Worm (Caenorhabditis elegans) whole organism, young adult: ENCODE data around the gene prp-19.
A peak's percentile ranks its signal among the peaks of the same experiment; 100 is the strongest.

Experiments used
- B0019.2 ChIP-seq: fragments of 200-800 bp; sonication (Bioruptor generic); conservative IDR thresholded peaks from 2 replicates; pipeline ENCODE4 v1.3.6; 2022; ENCODE audit warnings: missing genetic modification reagents, missing genetic modification characterization, missing compliant biosample characterization
- B0035.1 ChIP-seq: sonication (generic microtip); optimal IDR thresholded peaks from 2 replicates; lab custom pipeline; 2016; ENCODE audit warnings: missing genetic modification characterization, mild to moderate bottlenecking, missing compliant biosample characterization, missing genotype, missing genetic modification reagents
- B0261.1 ChIP-seq: sonication (generic microtip); optimal IDR thresholded peaks from 2 replicates; lab custom pipeline; 2016; ENCODE audit warnings: mild to moderate bottlenecking, missing genetic modification characterization, moderate library complexity, missing compliant biosample characterization
- C06A6.2 ChIP-seq: fragments of 200-800 bp; sonication (Bioruptor generic); conservative IDR thresholded peaks from 2 replicates; pipeline ENCODE4 v1.3.6; 2022; ENCODE audit warnings: missing genetic modification characterization, missing compliant biosample characterization
- D2030.7 ChIP-seq: fragments of 200-800 bp; sonication (Bioruptor generic); IDR thresholded peaks from 2 replicates; pipeline ENCODE4 v1.3.6; 2022; ENCODE audit warnings: missing genetic modification reagents, missing genetic modification characterization, missing compliant biosample characterization
- F23B12.7 ChIP-seq: sonication (generic microtip); optimal IDR thresholded peaks from 2 replicates; lab custom pipeline; 2017; ENCODE audit warnings: missing genetic modification characterization, mild to moderate bottlenecking, missing compliant biosample characterization, antibody characterized with exemption, moderate library complexity; ENCODE audit not compliant: insufficient read depth
- F33H1.4 ChIP-seq: fragments of 200-800 bp; sonication (Bioruptor generic); IDR thresholded peaks from 2 replicates; pipeline ENCODE4 v1.3.6; 2022; ENCODE audit warnings: missing genetic modification reagents, missing genetic modification characterization, missing compliant biosample characterization
- F57C9.4 ChIP-seq: sonication (generic microtip); optimal IDR thresholded peaks from 2 replicates; lab custom pipeline; 2017; ENCODE audit warnings: mild to moderate bottlenecking, missing genetic modification characterization, missing compliant biosample characterization
- K11D2.4 ChIP-seq: fragments of 200-800 bp; sonication (Bioruptor generic); IDR thresholded peaks from 2 replicates; pipeline ENCODE4 v1.3.6; 2022; ENCODE audit warnings: missing genetic modification reagents, missing genetic modification characterization, missing compliant biosample characterization
- T07F8.4 ChIP-seq: sonication (generic microtip); optimal IDR thresholded peaks from 2 replicates; lab custom pipeline; 2016; ENCODE audit warnings: mild to moderate bottlenecking, missing genetic modification characterization, moderate library complexity, missing compliant biosample characterization
- ZK185.1 ChIP-seq: sonication (generic microtip); optimal IDR thresholded peaks from 2 replicates; lab custom pipeline; 2016; ENCODE audit warnings: mild to moderate bottlenecking, missing genetic modification characterization, missing compliant biosample characterization; ENCODE audit not compliant: poor library complexity, severe bottlenecking
- atf-7 ChIP-seq: sonication (generic microtip); optimal IDR thresholded peaks from 2 replicates; lab custom pipeline; 2017; ENCODE audit warnings: mild to moderate bottlenecking, missing genetic modification characterization, missing compliant biosample characterization
- athp-1 ChIP-seq: sonication (generic microtip); optimal IDR thresholded peaks from 2 replicates; lab custom pipeline; 2017; ENCODE audit warnings: mild to moderate bottlenecking, missing genetic modification characterization, missing compliant biosample characterization
- bed-2 ChIP-seq: fragments of 200-800 bp; sonication (Bioruptor generic); IDR thresholded peaks from 2 replicates; pipeline ENCODE4 v1.3.6; 2022; ENCODE audit warnings: missing genetic modification reagents, missing genetic modification characterization, missing compliant biosample characterization
- cebp-2 ChIP-seq: fragments of 200-800 bp; sonication (Bioruptor generic); IDR thresholded peaks from 2 replicates; pipeline ENCODE4 v1.3.6; 2022; ENCODE audit warnings: missing genetic modification characterization, missing compliant biosample characterization
- ceh-91 ChIP-seq: fragments of 200-800 bp; sonication (Bioruptor generic); IDR thresholded peaks from 2 replicates; pipeline ENCODE4 v1.3.6; 2022; ENCODE audit warnings: missing genetic modification reagents, missing genetic modification characterization, missing compliant biosample characterization
- die-1 ChIP-seq: sonication (generic microtip); optimal IDR thresholded peaks from 2 replicates; lab custom pipeline; 2016; ENCODE audit warnings: missing genotype, mild to moderate bottlenecking, missing genetic modification characterization, missing compliant biosample characterization
- dox-1 ChIP-seq: fragments of 200-800 bp; sonication (Bioruptor generic); IDR thresholded peaks from 2 replicates; pipeline ENCODE4 v1.3.6; 2022; ENCODE audit warnings: missing genetic modification reagents, missing genetic modification characterization, missing compliant biosample characterization
- egl-44 ChIP-seq: fragments of 200-800 bp; sonication (Bioruptor generic); IDR thresholded peaks from 2 replicates; pipeline ENCODE4 v1.3.6; 2022; ENCODE audit warnings: missing genetic modification reagents, missing genetic modification characterization, missing compliant biosample characterization
- fkh-3 ChIP-seq: sonication (generic microtip); optimal IDR thresholded peaks from 2 replicates; lab custom pipeline; 2016; ENCODE audit warnings: mild to moderate bottlenecking, missing genetic modification characterization, missing compliant biosample characterization
- him-1 ChIP-seq: sonication (generic microtip); optimal IDR thresholded peaks from 2 replicates; lab custom pipeline; 2016; ENCODE audit warnings: missing genotype, missing genetic modification reagents, missing genetic modification characterization, missing compliant biosample characterization
- hmg-1.2 ChIP-seq: fragments of 200-800 bp; sonication (Bioruptor generic); IDR thresholded peaks from 2 replicates; pipeline ENCODE4 v1.3.6; 2022; ENCODE audit warnings: missing genetic modification reagents, missing genetic modification characterization, missing compliant biosample characterization
- hrde-1 ChIP-seq: sonication (generic microtip); optimal IDR thresholded peaks from 2 replicates; lab custom pipeline; 2016; ENCODE audit warnings: missing genetic modification characterization, mild to moderate bottlenecking, missing compliant biosample characterization, moderate library complexity, missing genotype, missing genetic modification reagents, borderline replicate concordance
- lag-1 ChIP-seq: fragments of 200-800 bp; sonication (Bioruptor generic); IDR thresholded peaks from 2 replicates; pipeline ENCODE4 v1.3.6; 2022; ENCODE audit warnings: missing genetic modification reagents, missing genetic modification characterization, missing compliant biosample characterization
- lin-40 ChIP-seq: sonication (generic microtip); optimal IDR thresholded peaks from 2 replicates; lab custom pipeline; 2016; ENCODE audit warnings: missing genetic modification characterization, mild to moderate bottlenecking, missing compliant biosample characterization, missing genotype, missing genetic modification reagents
- lin-54 ChIP-seq: fragments of 200-800 bp; sonication (Bioruptor generic); optimal IDR thresholded peaks from 2 replicates; lab custom pipeline; 2018; ENCODE audit warnings: mild to moderate bottlenecking, missing genetic modification characterization, missing compliant biosample characterization
- lsl-1 ChIP-seq: fragments of 200-800 bp; sonication (Bioruptor generic); optimal IDR thresholded peaks from 2 replicates; lab custom pipeline; 2018; ENCODE audit warnings: mild to moderate bottlenecking, missing genetic modification characterization, moderate library complexity, missing compliant biosample characterization
- madf-6 ChIP-seq: fragments of 200-800 bp; sonication (Bioruptor generic); IDR thresholded peaks from 2 replicates; pipeline ENCODE4 v1.3.6; 2022; ENCODE audit warnings: missing genetic modification reagents, missing genetic modification characterization, missing compliant biosample characterization
- madf-8 ChIP-seq: fragments of 200-800 bp; sonication (Bioruptor generic); conservative IDR thresholded peaks from 2 replicates; pipeline ENCODE4 v1.3.6; 2022; ENCODE audit warnings: missing genetic modification reagents, missing genetic modification characterization, missing compliant biosample characterization
- nhr-120 ChIP-seq: fragments of 200-800 bp; sonication (Bioruptor generic); IDR thresholded peaks from 2 replicates; pipeline ENCODE4 v1.3.6; 2022; ENCODE audit warnings: missing genetic modification characterization, missing compliant biosample characterization
- nhr-90 ChIP-seq: sonication (generic microtip); optimal IDR thresholded peaks from 2 replicates; lab custom pipeline; 2016; ENCODE audit warnings: missing genotype, mild to moderate bottlenecking, missing genetic modification characterization, missing compliant biosample characterization
- rec-8 ChIP-seq, 2 experiments: sonication (generic microtip); optimal IDR thresholded peaks; 2 replicates each; lab custom pipeline; 2016; ENCODE audit warnings: mild to moderate bottlenecking in 2 of 2, missing genetic modification characterization in 2 of 2, missing genetic modification reagents in 2 of 2, missing genotype in 2 of 2, missing biosample characterization in 1 of 2, missing compliant biosample characterization in 1 of 2, moderate library complexity in 1 of 2
- rpc-1 ChIP-seq, 2 experiments: fragments of 150-350 bp in 1 of 2; sonication (generic microtip) in 1 of 2; optimal IDR thresholded peaks; 2 replicates each; lab custom pipeline; 2014 to 2018; ENCODE audit warnings: missing biosample characterization in 1 of 2, missing genetic modification characterization in 1 of 2, missing genetic modification reagents in 1 of 2, missing genotype in 1 of 2
- snpc-1.1 ChIP-seq: sonication (generic microtip); optimal IDR thresholded peaks from 2 replicates; lab custom pipeline; 2017; ENCODE audit warnings: missing genetic modification characterization, mild to moderate bottlenecking, missing compliant biosample characterization, antibody characterized with exemption, moderate library complexity, missing genotype, missing genetic modification reagents; ENCODE audit not compliant: insufficient read depth
- snpc-1.3 ChIP-seq: sonication (generic microtip); optimal IDR thresholded peaks from 2 replicates; lab custom pipeline; 2017; ENCODE audit warnings: missing genetic modification characterization, mild to moderate bottlenecking, missing compliant biosample characterization, antibody characterized with exemption, moderate library complexity, missing genotype, missing genetic modification reagents; ENCODE audit not compliant: insufficient read depth
- somi-1 ChIP-seq: fragments of 200-800 bp; sonication (Bioruptor generic); optimal IDR thresholded peaks from 2 replicates; lab custom pipeline; 2018; ENCODE audit warnings: mild to moderate bottlenecking, missing genetic modification characterization, missing compliant biosample characterization
- tbp1 ChIP-seq: fragments of 200-800 bp; sonication (Bioruptor generic); optimal IDR thresholded peaks from 2 replicates; lab custom pipeline; 2018; ENCODE audit warnings: mild to moderate bottlenecking, missing genetic modification characterization, missing compliant biosample characterization
- tlf-1 ChIP-seq: fragments of 200-800 bp; sonication (Bioruptor generic); optimal IDR thresholded peaks from 2 replicates; lab custom pipeline; 2018; ENCODE audit warnings: mild to moderate bottlenecking, missing genetic modification characterization, missing compliant biosample characterization
- unc-130 ChIP-seq: sonication (generic microtip); optimal IDR thresholded peaks from 2 replicates; lab custom pipeline; 2016; ENCODE audit warnings: missing genetic modification reagents, missing genetic modification characterization, missing compliant biosample characterization
- unc-62 ChIP-seq: fragments of 150-350 bp; optimal IDR thresholded peaks from 2 replicates; lab custom pipeline; 2014; ENCODE audit warnings: missing biosample characterization, missing genetic modification reagents, missing genetic modification characterization
- xnd-1 ChIP-seq: sonication (generic microtip); optimal IDR thresholded peaks from 2 replicates; lab custom pipeline; 2016; ENCODE audit warnings: missing genotype, missing genetic modification reagents, missing genetic modification characterization, missing compliant biosample characterization
- ztf-28 ChIP-seq: fragments of 200-800 bp; sonication (Bioruptor generic); IDR thresholded peaks from 2 replicates; pipeline ENCODE4 v1.3.6; 2022; ENCODE audit warnings: missing genetic modification reagents, missing genetic modification characterization, missing compliant biosample characterization

The prp-19 gene

ce11 chrIII:5211137-5211648, 39.3 kb upstream of the prp-19 start (continued):
- TF ChIP-seq die-1 (tag; lab: Kevin White, UChicago), result peak; percentile 80
- TF ChIP-seq lin-40 (tag; lab: Kevin White, UChicago), result peak; percentile 72
- peak; percentile 70 for TF ChIP-seq rpc-1 (optimal IDR thresholded peaks at IDR 0.05; lab: Kevin White, UChicago)
- peak; percentile 68 for TF ChIP-seq rpc-1 (tag; optimal IDR thresholded peaks at IDR 0.05; lab: Kevin White, UChicago)
- peak; percentile 78 for TF ChIP-seq him-1 (tag; lab: Kevin White, UChicago)
- peak; percentile 57 for TF ChIP-seq athp-1 (tag; lab: Kevin White, UChicago)
- peak; percentile 44 for TF ChIP-seq unc-130 (GFP tag; lab: Kevin White, UChicago)
- TF ChIP-seq bed-2 (GFP tag; lab: Robert Waterston, UW), result peak; percentile 78; the same call in 1 of the 2 replicates
- 0 out of 2 replicates have a peak, but pooled peaks have one; percentile 68 for TF ChIP-seq lag-1 (GFP tag; lab: Robert Waterston, UW)
- TF ChIP-seq hmg-1.2 (GFP tag; lab: Robert Waterston, UW), result peak; percentile 69
- peak; percentile 59 for TF ChIP-seq C06A6.2
- TF ChIP-seq ZK185.1 (tag; lab: Kevin White, UChicago), result peak; percentile 58
- peak; percentile 36 for TF ChIP-seq T07F8.4 (tag; lab: Kevin White, UChicago)
- 0 out of 2 replicates have a peak, but pooled peaks have one; percentile 39 for TF ChIP-seq nhr-120 (GFP tag; lab: Robert Waterston, UW)
- TF ChIP-seq rec-8 (tag; optimal IDR thresholded peaks at IDR 0.05; lab: Kevin White, UChicago), result peak in 1 of 2 experiments; percentile 28
- TF ChIP-seq tlf-1, result peak; percentile 52
- peak; percentile 68 for TF ChIP-seq B0261.1
- TF ChIP-seq K11D2.4 (GFP tag; lab: Robert Waterston, UW), result peak; percentile 69
- peak; percentile 81 for TF ChIP-seq tbp1 (GFP tag; lab: Kevin White, UChicago)
- TF ChIP-seq ceh-91 (GFP tag; lab: Robert Waterston, UW), result peak; percentile 62; the same call in 1 of the 2 replicates
- peak; percentile 71 for TF ChIP-seq atf-7 (tag; lab: Kevin White, UChicago)
- TF ChIP-seq fkh-3 (tag; lab: Kevin White, UChicago), result peak; percentile 83
- TF ChIP-seq B0019.2 (GFP tag; lab: Robert Waterston, UW), result 0 out of 2 replicates have a peak, but pooled peaks have one; percentile 29
- TF ChIP-seq ztf-28 (GFP tag; lab: Robert Waterston, UW), result 0 out of 2 replicates have a peak, but pooled peaks have one; percentile 30
- peak; percentile 44 for TF ChIP-seq somi-1 (GFP tag; lab: Kevin White, UChicago)
- peak; percentile 70 for TF ChIP-seq F57C9.4
- peak; percentile 40 for TF ChIP-seq B0035.1 (tag; lab: Kevin White, UChicago)

ce11 chrIII:5210269-5210668, 38.4 kb upstream of the prp-19 start:
- TF ChIP-seq cebp-2 (GFP tag; lab: Robert Waterston, UW) (no peak), tbp1 (GFP tag; lab: Kevin White, UChicago) (no peak), hrde-1 (tag; lab: Kevin White, UChicago) (no peak)

- TF ChIP-seq F33H1.4 (GFP tag; lab: Robert Waterston, UW) (peak; percentile 75), madf-6 (GFP tag; lab: Robert Waterston, UW) (peak; percentile 93), unc-62 (GFP tag; lab: Kevin White, UChicago) (no peak), madf-8 (GFP tag; lab: Robert Waterston, UW) (peak; percentile 90), K11D2.4 (GFP tag; lab: Robert Waterston, UW) (no peak), snpc-1.3 (tag; lab: Kevin White, UChicago) (no peak), dox-1 (peak; percentile 27; the same call in 1 of the 2 replicates), D2030.7 (GFP tag; lab: Robert Waterston, UW) (peak; percentile 35; the same call in 1 of the 2 replicates), snpc-1.1 (no peak), xnd-1 (tag; lab: Kevin White, UChicago) (peak; percentile 82), ZK185.1 (tag; lab: Kevin White, UChicago) (no peak), T07F8.4 (tag; lab: Kevin White, UChicago) (no peak), B0019.2 (GFP tag; lab: Robert Waterston, UW) (no peak), egl-44 (GFP tag; lab: Robert Waterston, UW) (no peak), lin-54 (GFP tag; lab: Kevin White, UChicago) (peak; percentile 33), nhr-90 (no peak), lsl-1 (peak; percentile 83), B0035.1 (tag; lab: Kevin White, UChicago) (no peak), F23B12.7 (tag; lab: Kevin White, UChicago) (no peak)
These were observed 37.1 kb upstream of the prp-19 start, which contains the start of gene syx-16 for ce11 chrIII:5208992-5209391. TSS of gene syx-16 (minus strand) at chrIII:5209109.
